Fruit fly (Drosophila melanogaster) whole organism: Measurements from ENCODE around the gene CG43851.

ENCODE experiments used
- pan ChIP-seq: fragments of >200 bp; optimal IDR thresholded peaks from 2 replicates; lab custom pipeline; 2017
- psq ChIP-seq: fragments of >200 bp; optimal IDR thresholded peaks from 2 replicates; lab custom pipeline; 2017
- usp ChIP-seq: fragments of >200 bp; optimal IDR thresholded peaks from 2 replicates; lab custom pipeline; 2017; ENCODE audit warnings: missing biosample characterization, missing genetic modification characterization, mixed read lengths

dm6 chr2L:2652746-2653145, 5.1 kb downstream of the CG43851 start, which contains the start of gene Prosbeta4R1:
- TF ChIP-seq usp (no peak), psq (lab: Kevin White, UChicago) (no peak), pan (lab: Kevin White, UChicago) (no peak)
